Worm (Caenorhabditis elegans): Measurements from ENCODE around the gene cth-1.

- no peak for TF ChIP-seq unc-39 (tag; optimal IDR thresholded peaks at IDR 0.05)
- TF ChIP-seq ama-1 (optimal IDR thresholded peaks at IDR 0.05) = no peak
These were observed 13.8 kb downstream of the cth-1 start, which contains the start of gene srxa-16 for ce11 chrV:16114237-16114636.
